Fruit fly (Drosophila melanogaster): ENCODE measurements around the gene CG12420.

CG12420 gene

DNA sequence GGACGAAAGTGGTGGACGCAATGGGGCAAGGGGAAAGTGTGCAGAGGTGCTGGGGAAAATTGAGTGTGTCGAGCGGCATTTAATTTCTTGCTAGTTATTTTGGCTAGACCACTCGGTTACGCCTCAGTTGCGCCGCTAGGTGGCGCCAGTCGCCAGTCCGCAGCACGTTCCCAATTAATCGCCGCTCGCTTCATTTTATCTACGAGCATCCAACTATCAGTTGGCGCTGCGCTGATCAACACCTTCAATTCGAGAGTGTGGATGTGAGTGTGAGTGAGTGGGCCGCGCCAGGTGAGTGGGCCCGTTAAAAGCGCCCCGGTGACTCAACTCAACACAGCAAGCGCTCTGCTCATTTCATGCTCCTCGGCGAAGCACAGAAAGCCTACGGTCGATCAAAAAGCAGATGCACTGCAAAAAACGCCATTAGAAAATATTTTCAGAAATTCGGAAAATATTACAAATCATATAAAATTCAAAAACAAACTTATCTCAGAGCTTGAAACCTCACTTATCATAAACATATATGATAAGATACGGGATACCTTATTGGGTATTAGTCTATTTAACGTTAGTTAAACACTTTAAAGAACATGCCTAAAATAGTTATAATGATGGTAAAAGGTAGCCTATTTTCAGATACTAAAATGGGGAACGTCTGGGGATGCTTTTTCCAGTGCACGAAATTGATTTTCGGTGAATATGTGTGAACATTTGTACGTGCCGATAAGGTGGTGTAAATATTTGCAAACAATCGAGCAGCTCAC, 45.8 kb downstream of the CG12420 start:
- peak; percentile 79 for TF ChIP-seq CG32121 (GFP tag; IDR thresholded peaks at IDR 0.05)
- peak; percentile 64 for TF ChIP-seq CG17806 (tag; optimal IDR thresholded peaks at IDR 0.05)
- peak; percentile 38 for TF ChIP-seq Pif1B (GFP tag; optimal IDR thresholded peaks at IDR 0.05)
- TF ChIP-seq CG8301 (tag; optimal IDR thresholded peaks at IDR 0.05) = peak; percentile 83
- peak; percentile 74 for TF ChIP-seq CG14655 (GFP tag; optimal IDR thresholded peaks at IDR 0.05)
- no peak for TF ChIP-seq EcR (GFP tag; optimal IDR thresholded peaks at IDR 0.05)
- TF ChIP-seq CG9948 (tag; optimal IDR thresholded peaks at IDR 0.05) = peak; percentile 68
- no peak for TF ChIP-seq fd96Ca (GFP tag; IDR thresholded peaks at IDR 0.05)
- no peak for TF ChIP-seq gl (tag; optimal IDR thresholded peaks at IDR 0.05)
- TF ChIP-seq rn (GFP tag; IDR thresholded peaks at IDR 0.05) = no peak
- peak; percentile 65 for TF ChIP-seq CG15710 (tag; optimal IDR thresholded peaks at IDR 0.05)
- peak; percentile 31 for TF ChIP-seq CG34367 (tag; optimal IDR thresholded peaks at IDR 0.05)
- peak; percentile 71 for TF ChIP-seq CG4496 (GFP tag; IDR thresholded peaks at IDR 0.05)
- TF ChIP-seq Ets98B (GFP tag; IDR thresholded peaks at IDR 0.05) = peak; percentile 74
- no peak for TF ChIP-seq D1 (tag; optimal IDR thresholded peaks at IDR 0.05)
- TF ChIP-seq Snoo (tag; optimal IDR thresholded peaks at IDR 0.05) = peak; percentile 91
- peak; percentile 79 for TF ChIP-seq Pif1A (GFP tag; optimal IDR thresholded peaks at IDR 0.05)
- peak; percentile 65 for TF ChIP-seq CG8159 (tag; optimal IDR thresholded peaks at IDR 0.05)
- TF ChIP-seq CG10348 (GFP tag; IDR thresholded peaks at IDR 0.05) = peak; percentile 35; the same call in 1 of the 2 replicates
- no peak for TF ChIP-seq CG13204 (GFP tag; optimal IDR thresholded peaks at IDR 0.05)
- peak; percentile 68 for TF ChIP-seq CG12605 (GFP tag; IDR thresholded peaks at IDR 0.05)

DNA sequence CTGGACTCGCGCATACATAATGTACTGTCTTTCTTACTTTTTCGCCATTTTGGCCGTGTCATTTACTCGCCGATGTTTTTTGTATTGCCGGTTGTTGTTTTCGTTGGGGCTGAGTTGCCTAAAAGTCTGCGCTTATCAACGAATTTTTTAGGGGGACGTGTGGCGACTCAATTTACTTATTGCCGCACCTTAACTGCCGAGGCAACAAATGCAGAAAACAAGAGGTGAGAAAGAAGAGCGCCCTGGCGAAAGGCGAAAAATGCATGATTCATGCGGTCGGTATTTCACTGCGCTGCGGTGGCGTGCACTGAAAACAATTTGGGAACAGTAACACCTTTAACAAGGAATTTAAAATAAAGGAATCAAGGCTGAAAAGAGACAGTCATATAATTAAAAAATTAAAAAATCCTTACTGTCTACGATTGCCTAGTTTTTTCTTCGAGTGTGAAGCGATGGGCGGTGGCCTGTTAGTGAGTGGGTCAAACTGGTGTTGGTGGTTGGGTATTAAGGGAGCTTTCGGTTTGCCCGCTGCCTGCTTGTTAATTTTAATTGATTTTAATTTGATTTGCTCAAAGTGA, 46.5 kb downstream of the CG12420 start:
- peak; percentile 49 for TF ChIP-seq CG8159 (tag; optimal IDR thresholded peaks at IDR 0.05)
- peak; percentile 72 for TF ChIP-seq CG12605 (GFP tag; IDR thresholded peaks at IDR 0.05)
- peak; percentile 17 for TF ChIP-seq CG9948 (tag; optimal IDR thresholded peaks at IDR 0.05)
- peak; percentile 45 for TF ChIP-seq Pif1B (GFP tag; optimal IDR thresholded peaks at IDR 0.05)
- no peak for TF ChIP-seq D1 (tag; optimal IDR thresholded peaks at IDR 0.05)
- TF ChIP-seq CG13204 (GFP tag; optimal IDR thresholded peaks at IDR 0.05) = no peak
- peak; percentile 81 for TF ChIP-seq rn (GFP tag; IDR thresholded peaks at IDR 0.05)
- TF ChIP-seq CG15710 (tag; optimal IDR thresholded peaks at IDR 0.05) = peak; percentile 56
- peak; percentile 46 for TF ChIP-seq CG14655 (GFP tag; optimal IDR thresholded peaks at IDR 0.05)
- TF ChIP-seq Snoo (tag; optimal IDR thresholded peaks at IDR 0.05) = peak; percentile 82
- TF ChIP-seq CG4496 (GFP tag; IDR thresholded peaks at IDR 0.05) = peak; percentile 90
- 0 out of 2 replicates have a peak, but pooled peaks have one; percentile 27 for TF ChIP-seq CG10348 (GFP tag; IDR thresholded peaks at IDR 0.05)
- TF ChIP-seq CG34367 (tag; optimal IDR thresholded peaks at IDR 0.05) = peak; percentile 27
- peak; percentile 90 for TF ChIP-seq fd96Ca (GFP tag; IDR thresholded peaks at IDR 0.05)
- peak; percentile 86 for TF ChIP-seq CG32121 (GFP tag; IDR thresholded peaks at IDR 0.05)
- no peak for TF ChIP-seq gl (tag; optimal IDR thresholded peaks at IDR 0.05)
- TF ChIP-seq CG17806 (tag; optimal IDR thresholded peaks at IDR 0.05) = peak; percentile 66
- peak; percentile 83 for TF ChIP-seq Ets98B (GFP tag; IDR thresholded peaks at IDR 0.05)
- no peak for TF ChIP-seq EcR (GFP tag; optimal IDR thresholded peaks at IDR 0.05)
- TF ChIP-seq Pif1A (GFP tag; optimal IDR thresholded peaks at IDR 0.05) = peak; percentile 70
- TF ChIP-seq CG8301 (tag; optimal IDR thresholded peaks at IDR 0.05) = peak; percentile 53

DNA sequence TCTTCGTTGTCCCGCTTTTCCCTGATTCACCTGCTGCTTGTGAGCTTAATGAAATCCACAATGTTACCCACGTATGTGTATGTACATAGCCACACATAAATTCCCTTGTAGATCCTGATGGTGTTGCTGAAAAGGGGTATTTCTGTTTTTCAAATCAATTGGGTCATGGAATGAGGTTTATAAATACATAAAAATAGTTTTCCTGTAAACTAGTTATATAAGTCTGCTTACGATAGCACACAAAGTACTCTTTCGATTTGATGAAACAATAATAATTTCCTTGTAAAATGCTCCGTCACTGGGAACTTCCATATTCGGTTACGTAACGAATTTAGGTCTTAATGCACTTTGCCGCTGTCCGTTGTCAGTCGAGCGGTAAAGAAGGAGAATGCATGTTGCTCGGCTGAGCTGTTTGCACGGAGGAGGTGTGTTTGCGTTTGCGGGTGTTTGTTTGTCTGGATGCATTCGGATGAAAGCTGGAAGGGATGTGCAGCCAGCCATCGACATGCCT, 47.5 kb downstream of the CG12420 start:
- peak; percentile 56 for TF ChIP-seq CG8159 (tag; optimal IDR thresholded peaks at IDR 0.05)
- TF ChIP-seq CG34367 (tag; optimal IDR thresholded peaks at IDR 0.05) = peak; percentile 9
- TF ChIP-seq CG17806 (tag; optimal IDR thresholded peaks at IDR 0.05) = peak; percentile 51
- peak; percentile 34 for TF ChIP-seq CG14655 (GFP tag; optimal IDR thresholded peaks at IDR 0.05)
- TF ChIP-seq gl (tag; optimal IDR thresholded peaks at IDR 0.05) = no peak
- peak; percentile 46 for TF ChIP-seq CG15710 (tag; optimal IDR thresholded peaks at IDR 0.05)
- no peak for TF ChIP-seq rn (GFP tag; IDR thresholded peaks at IDR 0.05)
- TF ChIP-seq CG4496 (GFP tag; IDR thresholded peaks at IDR 0.05) = peak; percentile 17; the same call in 1 of the 3 replicates
- TF ChIP-seq Pif1B (GFP tag; optimal IDR thresholded peaks at IDR 0.05) = no peak
- TF ChIP-seq Pif1A (GFP tag; optimal IDR thresholded peaks at IDR 0.05) = peak; percentile 6
- peak; percentile 23 for TF ChIP-seq CG9948 (tag; optimal IDR thresholded peaks at IDR 0.05)
- no peak for TF ChIP-seq D1 (tag; optimal IDR thresholded peaks at IDR 0.05)
- TF ChIP-seq CG32121 (GFP tag; IDR thresholded peaks at IDR 0.05) = peak; percentile 9; the same call in 1 of the 2 replicates

DNA sequence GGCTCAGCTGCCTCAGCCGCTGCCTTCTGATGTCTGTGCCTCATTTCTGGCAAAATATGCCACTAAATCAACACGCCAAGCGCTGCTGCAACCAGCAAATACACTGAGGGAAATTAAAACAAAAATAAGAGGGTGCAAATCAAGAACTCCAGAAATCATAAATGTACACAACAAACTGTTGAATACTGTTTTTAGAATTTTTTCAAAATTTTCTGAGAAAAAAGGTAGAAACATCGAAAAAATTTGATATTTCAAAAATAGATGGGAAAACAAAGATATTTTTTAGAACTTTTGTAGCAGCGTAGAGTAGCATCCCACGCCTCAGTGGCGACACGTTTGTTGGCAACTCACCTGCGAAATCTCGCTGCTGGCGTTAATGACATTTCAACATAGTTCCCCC, 50.2 kb downstream of the CG12420 start:
- TF ChIP-seq CG34367 (tag; optimal IDR thresholded peaks at IDR 0.05) (no peak), CG32121 (GFP tag; IDR thresholded peaks at IDR 0.05) (peak; percentile 74), Pif1A (GFP tag; optimal IDR thresholded peaks at IDR 0.05) (no peak), CG12605 (GFP tag; IDR thresholded peaks at IDR 0.05) (no peak), Ets98B (GFP tag; IDR thresholded peaks at IDR 0.05) (peak; percentile 46; the same call in 1 of the 2 replicates), EcR (GFP tag; optimal IDR thresholded peaks at IDR 0.05) (no peak), CG4496 (GFP tag; IDR thresholded peaks at IDR 0.05) (peak; percentile 63; the same call in 1 of the 3 replicates), CG8159 (tag; optimal IDR thresholded peaks at IDR 0.05) (no peak), CG10348 (GFP tag; IDR thresholded peaks at IDR 0.05) (no peak), D1 (tag; optimal IDR thresholded peaks at IDR 0.05) (no peak), Pif1B (GFP tag; optimal IDR thresholded peaks at IDR 0.05) (no peak), CG9948 (tag; optimal IDR thresholded peaks at IDR 0.05) (no peak), CG8301 (tag; optimal IDR thresholded peaks at IDR 0.05) (peak; percentile 19), fd96Ca (GFP tag; IDR thresholded peaks at IDR 0.05) (peak; percentile 58; the same call in 1 of the 3 replicates), CG13204 (GFP tag; optimal IDR thresholded peaks at IDR 0.05) (no peak), CG14655 (GFP tag; optimal IDR thresholded peaks at IDR 0.05) (no peak), Snoo (tag; optimal IDR thresholded peaks at IDR 0.05) (no peak), CG15710 (tag; optimal IDR thresholded peaks at IDR 0.05) (no peak)
